Fruit fly (Drosophila melanogaster) whole organism, prepupa: Measurements from ENCODE around the gene CG34428.

ENCODE experiments used
- Blimp-1 ChIP-seq: fragments of 200-800 bp; sonication (Bioruptor generic); optimal IDR thresholded peaks from 3 replicates; lab custom pipeline; 2017; ENCODE audit warnings: missing biosample characterization, missing genetic modification characterization, mild to moderate bottlenecking, moderate library complexity, missing genetic modification reagents
- CG10631 ChIP-seq: fragments of 200-800 bp; sonication (Bioruptor generic); optimal IDR thresholded peaks from 2 replicates; lab custom pipeline; 2016; ENCODE audit warnings: missing biosample characterization, missing genetic modification characterization
- CG10669 ChIP-seq: fragments of 200-800 bp; sonication (Bioruptor generic); optimal IDR thresholded peaks from 3 replicates; lab custom pipeline; 2018; ENCODE audit warnings: missing biosample characterization, mild to moderate bottlenecking, missing genetic modification characterization, moderate library complexity
- CG11762 ChIP-seq: fragments of 200-800 bp; sonication (Bioruptor generic); optimal IDR thresholded peaks from 3 replicates; lab custom pipeline; 2016; ENCODE audit warnings: missing biosample characterization, missing genetic modification characterization; ENCODE audit not compliant: insufficient read depth
- CG11902 ChIP-seq: fragments of 200-800 bp; sonication (Bioruptor generic); optimal IDR thresholded peaks from 3 replicates; lab custom pipeline; 2016; ENCODE audit warnings: missing biosample characterization, missing genetic modification characterization
- CG15336 ChIP-seq: fragments of 200-800 bp; sonication (Bioruptor generic); IDR thresholded peaks from 2 replicates; pipeline ENCODE4 v1.3.6; 2022; ENCODE audit warnings: missing biosample characterization, missing genetic modification characterization
- CG16779 ChIP-seq: fragments of 200-800 bp; sonication (Bioruptor generic); optimal IDR thresholded peaks from 3 replicates; lab custom pipeline; 2017; ENCODE audit warnings: missing biosample characterization, mild to moderate bottlenecking, missing genetic modification characterization
- CG3032 ChIP-seq: fragments of 200-800 bp; optimal IDR thresholded peaks from 2 replicates; lab custom pipeline; 2019; ENCODE audit warnings: missing biosample characterization, mild to moderate bottlenecking, missing genetic modification characterization, moderate library complexity
- CG31627 ChIP-seq: fragments of 200-800 bp; sonication (Bioruptor generic); optimal IDR thresholded peaks from 3 replicates; lab custom pipeline; 2016; ENCODE audit warnings: missing biosample characterization, missing genetic modification characterization
- CG32006 ChIP-seq: fragments of 200-800 bp; sonication (Bioruptor generic); optimal IDR thresholded peaks from 3 replicates; lab custom pipeline; 2017; ENCODE audit warnings: missing biosample characterization, mild to moderate bottlenecking, missing genetic modification characterization
- CG34406 ChIP-seq: fragments of 200-800 bp; sonication (Bioruptor generic); optimal IDR thresholded peaks from 3 replicates; lab custom pipeline; 2016; ENCODE audit warnings: missing biosample characterization, missing genetic modification characterization
- CG3919 ChIP-seq: fragments of 200-800 bp; sonication (Bioruptor generic); optimal IDR thresholded peaks from 3 replicates; lab custom pipeline; 2016; ENCODE audit warnings: missing biosample characterization, missing genetic modification characterization
- CG4318 ChIP-seq: fragments of 200-800 bp; sonication (Bioruptor generic); optimal IDR thresholded peaks from 3 replicates; lab custom pipeline; 2017; ENCODE audit warnings: missing biosample characterization, mild to moderate bottlenecking, missing genetic modification characterization
- CG6163 ChIP-seq: fragments of 200-800 bp; sonication (Bioruptor generic); IDR thresholded peaks from 3 replicates; pipeline ENCODE4 v1.3.6; 2022; ENCODE audit warnings: missing biosample characterization, missing genetic modification characterization
- CG6276 ChIP-seq: fragments of 200-800 bp; sonication (Bioruptor generic); optimal IDR thresholded peaks from 2 replicates; lab custom pipeline; 2017; ENCODE audit warnings: missing biosample characterization, mild to moderate bottlenecking, missing genetic modification characterization
- CG6808 ChIP-seq: fragments of 200-800 bp; sonication (Bioruptor generic); optimal IDR thresholded peaks from 3 replicates; lab custom pipeline; 2017; ENCODE audit warnings: missing biosample characterization, missing genetic modification characterization, mild to moderate bottlenecking, moderate library complexity, missing genetic modification reagents
- CG7368 ChIP-seq: fragments of 200-800 bp; sonication (Bioruptor generic); optimal IDR thresholded peaks from 3 replicates; lab custom pipeline; 2016; ENCODE audit warnings: missing biosample characterization, missing genetic modification characterization
- CG8119 ChIP-seq: fragments of 200-800 bp; sonication (Bioruptor generic); IDR thresholded peaks from 3 replicates; pipeline ENCODE4 v1.3.6; 2022; ENCODE audit warnings: missing biosample characterization, missing genetic modification characterization
- CG8319 ChIP-seq: fragments of 200-800 bp; sonication (Bioruptor generic); optimal IDR thresholded peaks from 3 replicates; lab custom pipeline; 2016; ENCODE audit warnings: missing biosample characterization, missing genetic modification characterization
- CG8632 ChIP-seq: fragments of 200-800 bp; sonication (Bioruptor generic); optimal IDR thresholded peaks from 3 replicates; lab custom pipeline; 2016; ENCODE audit warnings: missing biosample characterization, missing genetic modification characterization
- CG9139 ChIP-seq: fragments of 200-800 bp; sonication (Bioruptor generic); optimal IDR thresholded peaks from 3 replicates; lab custom pipeline; 2017; ENCODE audit warnings: missing biosample characterization, mild to moderate bottlenecking, missing genetic modification characterization
- Eip75B ChIP-seq: fragments of 200-800 bp; sonication (Bioruptor generic); optimal IDR thresholded peaks from 3 replicates; lab custom pipeline; 2016; ENCODE audit warnings: missing biosample characterization, missing genetic modification characterization
- Eip78C ChIP-seq: fragments of 200-800 bp; sonication (Bioruptor generic); peaks from one replicate; lab custom pipeline; 2016; ENCODE audit warnings: missing biosample characterization, missing genetic modification characterization
- Ets21C ChIP-seq: fragments of 200-800 bp; sonication (Bioruptor generic); optimal IDR thresholded peaks from 3 replicates; lab custom pipeline; 2016; ENCODE audit warnings: missing biosample characterization, missing genetic modification characterization
- Ets96B ChIP-seq: fragments of 200-800 bp; optimal IDR thresholded peaks from 2 replicates; lab custom pipeline; 2019; ENCODE audit warnings: missing biosample characterization, mild to moderate bottlenecking, missing genetic modification characterization, moderate library complexity
- Gug ChIP-seq: fragments of 200-800 bp; sonication (Bioruptor generic); IDR thresholded peaks from 2 replicates; pipeline ENCODE4 v1.3.6; 2022; ENCODE audit warnings: missing biosample characterization, missing genetic modification characterization
- Hr38 ChIP-seq: sonication (Bioruptor generic); optimal IDR thresholded peaks from 2 replicates; lab custom pipeline; 2016; ENCODE audit warnings: missing biosample characterization, missing genetic modification characterization
- Hr4 ChIP-seq: fragments of 200-800 bp; sonication (Bioruptor generic); optimal IDR thresholded peaks from 3 replicates; lab custom pipeline; 2016; ENCODE audit warnings: missing biosample characterization, missing genetic modification characterization
- Lpt ChIP-seq: fragments of 200-800 bp; sonication (Bioruptor generic); optimal IDR thresholded peaks from 3 replicates; lab custom pipeline; 2016; ENCODE audit warnings: missing biosample characterization, missing genetic modification characterization
- OdsH ChIP-seq: fragments of 200-800 bp; sonication (Bioruptor generic); optimal IDR thresholded peaks from 3 replicates; lab custom pipeline; 2016; ENCODE audit warnings: missing biosample characterization, missing genetic modification characterization
- Smox ChIP-seq: fragments of 200-800 bp; sonication (Bioruptor generic); optimal IDR thresholded peaks from 3 replicates; lab custom pipeline; 2016; ENCODE audit warnings: missing biosample characterization, missing genetic modification characterization
- Sox102F ChIP-seq: fragments of 200-800 bp; sonication (Bioruptor generic); optimal IDR thresholded peaks from 2 replicates; lab custom pipeline; 2016; ENCODE audit warnings: missing biosample characterization, mild to moderate bottlenecking, missing genetic modification characterization
- Sox15 ChIP-seq: fragments of 200-800 bp; sonication (Bioruptor generic); optimal IDR thresholded peaks from 3 replicates; lab custom pipeline; 2016; ENCODE audit warnings: missing biosample characterization, missing genetic modification characterization
- achi ChIP-seq: fragments of 200-800 bp; sonication (Bioruptor generic); optimal IDR thresholded peaks from 3 replicates; lab custom pipeline; 2016; ENCODE audit warnings: missing biosample characterization, missing genetic modification characterization
- acj6 ChIP-seq: fragments of 200-800 bp; sonication (Bioruptor generic); optimal IDR thresholded peaks from 3 replicates; lab custom pipeline; 2016; ENCODE audit warnings: missing biosample characterization, missing genetic modification characterization
- dac ChIP-seq: fragments of 200-800 bp; sonication (Bioruptor generic); optimal IDR thresholded peaks from 2 replicates; lab custom pipeline; 2017; ENCODE audit warnings: missing biosample characterization, mild to moderate bottlenecking, missing genetic modification characterization
- dsx ChIP-seq: fragments of 200-800 bp; optimal IDR thresholded peaks from 3 replicates; lab custom pipeline; 2019; ENCODE audit warnings: missing biosample characterization, mild to moderate bottlenecking, missing genetic modification characterization, moderate library complexity; ENCODE audit not compliant: poor library complexity, severe bottlenecking
- esn ChIP-seq: fragments of 200-800 bp; sonication (Bioruptor generic); optimal IDR thresholded peaks from 2 replicates; lab custom pipeline; 2016; ENCODE audit warnings: missing biosample characterization, mild to moderate bottlenecking, missing genetic modification characterization, moderate library complexity
- fd59A ChIP-seq: fragments of 200-800 bp; sonication (Bioruptor generic); optimal IDR thresholded peaks from 2 replicates; lab custom pipeline; 2017; ENCODE audit warnings: missing biosample characterization, mild to moderate bottlenecking, missing genetic modification characterization, missing genetic modification reagents
- net ChIP-seq: fragments of 200-800 bp; sonication (Bioruptor generic); optimal IDR thresholded peaks from 3 replicates; lab custom pipeline; 2016; ENCODE audit warnings: missing biosample characterization, missing genetic modification characterization
- pdm3 ChIP-seq: fragments of 200-800 bp; sonication (Bioruptor generic); optimal IDR thresholded peaks from 3 replicates; lab custom pipeline; 2016; ENCODE audit warnings: missing biosample characterization, missing genetic modification characterization
- salr ChIP-seq, 2 experiments: fragments of 200-800 bp; sonication (Bioruptor generic); optimal IDR thresholded peaks; 3 replicates each; lab custom pipeline; 2016 to 2018; ENCODE audit warnings: missing biosample characterization in 2 of 2, missing genetic modification characterization in 2 of 2, mild to moderate bottlenecking in 1 of 2
- spab ChIP-seq: fragments of 200-800 bp; sonication (Bioruptor generic); optimal IDR thresholded peaks from 2 replicates; lab custom pipeline; 2017; ENCODE audit warnings: missing biosample characterization, mild to moderate bottlenecking, missing genetic modification characterization, missing genetic modification reagents
- svp ChIP-seq: fragments of 200-800 bp; sonication (Bioruptor generic); peaks from one replicate; lab custom pipeline; 2016; ENCODE audit warnings: missing biosample characterization, missing genetic modification characterization

CG34428 gene

dm6 chr3L:13064935-13065334 is 3.4 kb downstream of the CG34428 start:
- no peak for TF ChIP-seq Ets96B
- no peak for TF ChIP-seq CG9139 (GFP tag; lab: Kevin White, UChicago)
- no peak for TF ChIP-seq dsx (GFP tag; lab: Kevin White, UChicago)
- TF ChIP-seq CG10669 (GFP tag; lab: Kevin White, UChicago): no peak
- TF ChIP-seq svp: peak; percentile 28
- TF ChIP-seq Hr38: no peak
- TF ChIP-seq Blimp-1: no peak
- no peak for TF ChIP-seq fd59A (GFP tag; lab: Kevin White, UChicago)

dm6 chr3L:13065619-13066018 is 4.1 kb downstream of the CG34428 start:
- TF ChIP-seq CG34406 (GFP tag; lab: Kevin White, UChicago): no peak
- no peak for TF ChIP-seq CG6163 (GFP tag; lab: Robert Waterston, UW)
- TF ChIP-seq Hr38: no peak
- TF ChIP-seq CG8319 (GFP tag; lab: Kevin White, UChicago): no peak
- no peak for TF ChIP-seq Ets21C (GFP tag; lab: Kevin White, UChicago)
- TF ChIP-seq Lpt (GFP tag; lab: Kevin White, UChicago): no peak
- no peak for TF ChIP-seq CG8632 (GFP tag; lab: Kevin White, UChicago)
- TF ChIP-seq Eip78C (GFP tag; lab: Kevin White, UChicago): no peak
- no peak for TF ChIP-seq OdsH
- TF ChIP-seq CG16779: no peak
- no peak for TF ChIP-seq CG31627 (GFP tag; lab: Kevin White, UChicago)
- TF ChIP-seq net (GFP tag; lab: Kevin White, UChicago): no peak
- no peak for TF ChIP-seq Sox102F (GFP tag; lab: Kevin White, UChicago)
- no peak for TF ChIP-seq Ets96B
- no peak for TF ChIP-seq CG10631 (GFP tag; lab: Kevin White, UChicago)
- no peak for TF ChIP-seq pdm3
- TF ChIP-seq dac: no peak
- TF ChIP-seq Blimp-1: no peak
- no peak for TF ChIP-seq Smox (GFP tag; lab: Kevin White, UChicago)

- TF ChIP-seq CG11762 (GFP tag; lab: Kevin White, UChicago): no peak
- TF ChIP-seq spab (GFP tag; lab: Kevin White, UChicago): peak; percentile 12
- TF ChIP-seq Gug: no peak
- TF ChIP-seq CG4318: peak; percentile 22
- peak; percentile 13 for TF ChIP-seq pdm3
- TF ChIP-seq CG7368 (GFP tag; lab: Kevin White, UChicago): no peak
- no peak for TF ChIP-seq CG15336 (GFP tag; lab: Robert Waterston, UW)
- TF ChIP-seq OdsH: peak; percentile 30
- no peak for TF ChIP-seq CG11902
- TF ChIP-seq fd59A (GFP tag; lab: Kevin White, UChicago): peak; percentile 48
- TF ChIP-seq CG10669 (GFP tag; lab: Kevin White, UChicago): peak; percentile 14
- peak; percentile 61 for TF ChIP-seq CG32006 (GFP tag; lab: Kevin White, UChicago)
- TF ChIP-seq Eip78C (GFP tag; lab: Kevin White, UChicago): peak; percentile 75
- no peak for TF ChIP-seq Hr38
- no peak for TF ChIP-seq dsx (GFP tag; lab: Kevin White, UChicago)
- peak; percentile 12 for TF ChIP-seq CG6276 (GFP tag; lab: Kevin White, UChicago)
- peak; percentile 36 for TF ChIP-seq CG6808 (GFP tag; lab: Kevin White, UChicago)
- peak; percentile 44; the same call in 2 of the 3 replicates for TF ChIP-seq CG8119 (GFP tag; lab: Robert Waterston, UW)
- no peak for TF ChIP-seq Sox15 (GFP tag; lab: Kevin White, UChicago)
- no peak for TF ChIP-seq CG8632 (GFP tag; lab: Kevin White, UChicago)
- TF ChIP-seq CG3919 (GFP tag; lab: Kevin White, UChicago): peak; percentile 21
- peak; percentile 8 for TF ChIP-seq achi (GFP tag; lab: Kevin White, UChicago)
- TF ChIP-seq svp: peak; percentile 43
- peak in 1 of 2 experiments; percentile 27 for TF ChIP-seq salr (GFP tag; optimal IDR thresholded peaks at IDR 0.05; lab: Kevin White, UChicago)
- peak; percentile 52 for TF ChIP-seq CG10631 (GFP tag; lab: Kevin White, UChicago)
- TF ChIP-seq acj6 (GFP tag; lab: Kevin White, UChicago): peak; percentile 36
- peak; percentile 5 for TF ChIP-seq esn (GFP tag; lab: Kevin White, UChicago)
- peak; percentile 12 for TF ChIP-seq Eip75B (GFP tag; lab: Kevin White, UChicago)
- TF ChIP-seq Hr4: peak; percentile 13
- TF ChIP-seq Ets96B: peak; percentile 44
- TF ChIP-seq CG34406 (GFP tag; lab: Kevin White, UChicago): peak; percentile 15
- peak; percentile 50 for TF ChIP-seq CG3032 (tag; lab: Kevin White, UChicago)
These were observed 4.7 kb downstream of the CG34428 start for dm6 chr3L:13066220-13066619.
